Fruit fly (Drosophila melanogaster) whole organism, prepupa: ENCODE data around the gene Kul.

Experiments
- CG11294 ChIP-seq: fragments of 200-800 bp; sonication (Bioruptor generic); IDR thresholded peaks from 2 replicates; pipeline ENCODE4 v1.3.6; 2022; ENCODE audit warnings: missing biosample characterization, missing genetic modification characterization
- Sox14 ChIP-seq: fragments of 200-800 bp; sonication (Bioruptor generic); optimal IDR thresholded peaks from 3 replicates; lab custom pipeline; 2016; ENCODE audit warnings: missing biosample characterization, missing genetic modification characterization

DNA sequence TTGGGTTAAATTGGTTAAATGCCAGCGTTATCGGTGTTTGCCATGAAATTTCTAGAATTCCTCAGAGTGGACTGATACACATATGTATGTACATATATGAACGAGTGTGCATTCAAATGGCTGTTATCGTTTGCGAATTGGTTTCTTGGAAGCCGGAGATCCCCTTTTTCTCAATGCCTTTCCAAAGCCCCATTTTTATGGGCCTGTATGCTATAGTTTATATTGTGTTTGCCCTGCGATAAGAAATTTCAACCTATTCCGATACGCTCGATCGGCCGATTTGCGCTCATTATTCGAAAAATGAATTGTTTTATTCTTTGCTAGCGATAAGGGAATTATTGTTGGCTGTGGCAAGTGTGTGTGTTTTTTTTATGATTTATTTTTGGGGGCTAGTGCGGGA lies 57.6 kb downstream of the Kul start:
- TF ChIP-seq CG11294 (GFP tag; lab: Robert Waterston, UW) = no peak
- no peak for TF ChIP-seq Sox14 (GFP tag; lab: Kevin White, UChicago)
